Worm (Caenorhabditis elegans): ENCODE results near the gene T21D12.7.

The T21D12.7 gene

DNA sequence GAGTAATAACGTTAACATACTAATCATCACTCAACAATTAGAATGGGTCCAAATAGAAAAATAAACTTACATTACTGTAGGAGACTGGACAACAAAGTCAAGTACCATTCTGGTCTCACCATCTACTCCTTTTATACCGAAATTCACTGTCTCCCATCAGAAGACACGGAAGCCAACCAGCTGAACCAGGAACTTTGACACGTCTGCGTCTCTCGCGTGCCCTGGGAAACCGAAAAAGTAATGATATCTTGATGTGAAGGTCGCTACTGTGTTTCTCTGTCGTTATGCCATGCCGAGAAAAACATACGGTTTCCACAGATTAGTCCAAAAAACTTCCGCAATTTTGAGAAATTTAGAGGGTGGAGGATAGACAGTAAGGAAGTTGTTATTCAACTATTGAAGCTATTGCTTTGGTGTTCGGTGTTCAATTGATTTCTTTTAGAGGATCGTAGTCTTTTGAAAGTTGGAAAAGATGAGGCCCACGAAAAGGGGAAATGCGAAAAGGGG, 35.4 kb upstream of the T21D12.7 start, which contains the start of gene col-101:
TSS of gene col-101 (minus strand) at position 457 of the 507 bp plus-strand sequence.
- peak; percentile 33 for TF ChIP-seq egl-27 (tag; optimal IDR thresholded peaks at IDR 0.05)
- TF ChIP-seq ZK546.5 (tag; optimal IDR thresholded peaks at IDR 0.05): no peak

- TF ChIP-seq skn-1 (tag; optimal IDR thresholded peaks at IDR 0.05) (no peak), egl-27 (tag; optimal IDR thresholded peaks at IDR 0.05) (no peak), lsy-2 (tag; optimal IDR thresholded peaks at IDR 0.05) (no peak), nhr-6 (tag; optimal IDR thresholded peaks at IDR 0.05) (no peak), nhr-23 (tag; optimal IDR thresholded peaks at IDR 0.05) (no peak), ztf-4 (tag; optimal IDR thresholded peaks at IDR 0.05) (no peak), sma-3 (GFP tag; optimal IDR thresholded peaks at IDR 0.05) (no peak), dmd-4 (tag; optimal IDR thresholded peaks at IDR 0.05) (no peak), lin-39 (tag; optimal IDR thresholded peaks at IDR 0.05) (no peak), unc-39 (tag; optimal IDR thresholded peaks at IDR 0.05) (no peak), aly-2 (tag; optimal IDR thresholded peaks at IDR 0.05) (no peak), sem-4 (tag; optimal IDR thresholded peaks at IDR 0.05) (no peak), nhr-25 (tag; optimal IDR thresholded peaks at IDR 0.05) (no peak), unc-55 (GFP tag; optimal IDR thresholded peaks at IDR 0.05) (no peak), R02D3.7 (tag; optimal IDR thresholded peaks at IDR 0.05) (no peak)
These were observed 34.4 kb upstream of the T21D12.7 start for ce11 chrIV:325640-326039.

DNA sequence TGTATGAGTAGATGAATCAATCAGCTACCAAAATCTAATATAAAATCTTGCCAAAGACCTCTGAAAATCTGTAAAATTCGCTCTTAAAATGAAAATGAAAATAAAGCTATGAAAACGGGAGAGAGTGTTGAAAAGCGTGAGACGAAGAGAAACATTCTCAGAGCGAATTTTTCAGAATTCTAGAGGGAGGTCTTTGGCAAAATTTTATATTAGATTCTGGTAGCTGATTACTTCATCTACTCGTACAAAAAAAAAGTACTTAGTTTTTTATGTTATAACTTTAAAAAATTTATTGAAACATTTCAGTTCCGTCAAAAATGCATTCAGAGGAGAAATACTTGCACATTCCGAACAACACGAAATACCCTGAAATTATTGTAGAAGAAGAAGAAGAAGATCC, 33.5 kb upstream of the T21D12.7 start, which contains the start of gene drl-1:
TSS of gene drl-1 (plus strand) at position 301 of the 400 bp plus-strand sequence.
- TF ChIP-seq mdl-1 (tag; optimal IDR thresholded peaks at IDR 0.05): no peak
- no peak for TF ChIP-seq mbf-1 (tag; optimal IDR thresholded peaks at IDR 0.05)
- no peak for TF ChIP-seq aly-2 (tag; optimal IDR thresholded peaks at IDR 0.05)
- no peak for TF ChIP-seq unc-55 (GFP tag; optimal IDR thresholded peaks at IDR 0.05)
- no peak for TF ChIP-seq peb-1 (tag; optimal IDR thresholded peaks at IDR 0.05)
- no peak for TF ChIP-seq mab-5 (tag; optimal IDR thresholded peaks at IDR 0.05)
- TF ChIP-seq crh-2 (tag; optimal IDR thresholded peaks at IDR 0.05): no peak
- TF ChIP-seq nhr-21 (tag; optimal IDR thresholded peaks at IDR 0.05): no peak
- TF ChIP-seq snpc-4 (tag; optimal IDR thresholded peaks at IDR 0.05): no peak
- TF ChIP-seq sma-3 (GFP tag; optimal IDR thresholded peaks at IDR 0.05): no peak
- TF ChIP-seq ztf-1 (GFP tag; conservative IDR thresholded peaks at IDR 0.05): no peak
- TF ChIP-seq nhr-77 (tag; optimal IDR thresholded peaks at IDR 0.05): no peak
- no peak for TF ChIP-seq dmd-4 (tag; optimal IDR thresholded peaks at IDR 0.05)
- no peak for TF ChIP-seq C34F6.9 (tag; optimal IDR thresholded peaks at IDR 0.05)
- TF ChIP-seq blmp-1 (tag; optimal IDR thresholded peaks at IDR 0.05; ENCODE audit: insufficient read depth): no peak
- no peak for TF ChIP-seq zag-1 (tag; optimal IDR thresholded peaks at IDR 0.05)
- no peak for TF ChIP-seq lin-11 (tag; optimal IDR thresholded peaks at IDR 0.05)
- no peak for TF ChIP-seq nhr-6 (tag; optimal IDR thresholded peaks at IDR 0.05)
- TF ChIP-seq nhr-10 (tag; optimal IDR thresholded peaks at IDR 0.05): no peak

DNA sequence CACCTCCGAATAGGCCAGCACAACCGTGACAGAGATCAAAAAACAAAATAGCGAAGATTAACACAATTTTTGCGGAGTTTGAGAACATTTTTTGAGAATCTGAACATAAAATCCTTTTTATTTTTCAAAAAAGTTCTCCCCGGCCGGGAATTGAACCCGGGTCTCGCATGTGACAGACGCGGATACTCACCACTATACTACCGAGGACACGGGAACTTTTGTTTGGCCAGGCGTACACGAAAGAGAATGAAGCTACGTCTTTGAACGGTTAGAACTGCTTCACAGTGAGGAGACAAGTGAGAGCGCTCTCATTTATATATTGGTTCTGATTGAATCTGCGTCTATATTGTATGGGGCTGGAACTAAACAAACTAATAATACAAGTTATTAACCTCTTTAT, 31.2 kb upstream of the T21D12.7 start, which contains the start of gene grl-26:
TSS of gene grl-26 (minus strand) at position 318 of the 400 bp plus-strand sequence.
- TF ChIP-seq unc-62 (GFP tag; optimal IDR thresholded peaks at IDR 0.05) (no peak), ceh-16 (tag; optimal IDR thresholded peaks at IDR 0.05) (no peak), sma-9 (GFP tag; optimal IDR thresholded peaks at IDR 0.05) (peak; percentile 45), sma-9 (tag; optimal IDR thresholded peaks at IDR 0.05) (no peak), nhr-129 (tag; optimal IDR thresholded peaks at IDR 0.05) (peak; percentile 60), mdl-1 (tag; optimal IDR thresholded peaks at IDR 0.05) (peak in 1 of 2 experiments; percentile 26), aly-2 (tag; optimal IDR thresholded peaks at IDR 0.05) (no peak), F13H6.1 (tag; optimal IDR thresholded peaks at IDR 0.05) (peak; percentile 48), crh-2 (tag; optimal IDR thresholded peaks at IDR 0.05) (peak; percentile 36), gmeb-1 (tag; optimal IDR thresholded peaks at IDR 0.05) (peak; percentile 29), C34F6.9 (tag; optimal IDR thresholded peaks at IDR 0.05) (peak; percentile 33), dmd-4 (tag; optimal IDR thresholded peaks at IDR 0.05) (no peak), elt-1 (tag; optimal IDR thresholded peaks at IDR 0.05) (no peak), sem-4 (tag; optimal IDR thresholded peaks at IDR 0.05) (no peak), unc-55 (GFP tag; optimal IDR thresholded peaks at IDR 0.05) (peak; percentile 55), mab-5 (tag; optimal IDR thresholded peaks at IDR 0.05) (no peak), mbf-1 (tag; optimal IDR thresholded peaks at IDR 0.05) (no peak), sma-3 (GFP tag; optimal IDR thresholded peaks at IDR 0.05) (peak; percentile 54), zag-1 (tag; optimal IDR thresholded peaks at IDR 0.05) (no peak), egl-27 (tag; optimal IDR thresholded peaks at IDR 0.05) (no peak), blmp-1 (tag; optimal IDR thresholded peaks at IDR 0.05; ENCODE audit: insufficient read depth) (no peak), lin-11 (tag; optimal IDR thresholded peaks at IDR 0.05) (peak; percentile 8), lin-13 (GFP tag; optimal IDR thresholded peaks at IDR 0.05) (peak; percentile 42), fos-1 (tag; optimal IDR thresholded peaks at IDR 0.05) (peak; percentile 45), alr-1 (tag; optimal IDR thresholded peaks at IDR 0.05) (no peak), nhr-21 (tag; optimal IDR thresholded peaks at IDR 0.05) (peak; percentile 19)
